Worm (Caenorhabditis elegans) whole organism, L4 larva: ENCODE measurements around the gene cah-1.

Source experiments
- F26F4.8 ChIP-seq: fragments of 200-800 bp; sonication (Bioruptor generic); conservative IDR thresholded peaks from 2 replicates; pipeline ENCODE4 v1.3.6; 2022; ENCODE audit warnings: missing genetic modification characterization, missing compliant biosample characterization
- F44E2.7 ChIP-seq: fragments of 200-800 bp; sonication (Bioruptor generic); IDR thresholded peaks from 2 replicates; pipeline ENCODE4 v2.1.2; 2022; ENCODE audit warnings: missing genetic modification characterization, missing compliant biosample characterization
- R02D3.7 ChIP-seq: fragments of 150-350 bp; sonication (generic microtip); optimal IDR thresholded peaks from 3 replicates; lab custom pipeline; 2014; ENCODE audit warnings: missing biosample characterization, missing genetic modification characterization
- T20F7.1 ChIP-seq: fragments of 200-800 bp; sonication (Bioruptor generic); optimal IDR thresholded peaks from 2 replicates; lab custom pipeline; 2018; ENCODE audit warnings: mild to moderate bottlenecking, missing genetic modification characterization, missing compliant biosample characterization
- T26A8.4 ChIP-seq: fragments of 200-800 bp; sonication (Bioruptor generic); IDR thresholded peaks from 2 replicates; pipeline ENCODE4 v1.3.6; 2022; ENCODE audit warnings: missing genetic modification characterization, missing compliant biosample characterization
- Y105C5A.15 ChIP-seq: fragments of 200-800 bp; sonication (Bioruptor generic); IDR thresholded peaks from 2 replicates; pipeline ENCODE4 v1.3.6; 2022; ENCODE audit warnings: missing genetic modification characterization, missing compliant biosample characterization
- ZK337.2 ChIP-seq: fragments of 200-800 bp; sonication (Bioruptor generic); IDR thresholded peaks from 2 replicates; pipeline ENCODE4 v1.3.6; 2022; ENCODE audit warnings: missing genetic modification reagents, missing genetic modification characterization, missing compliant biosample characterization
- aha-1 ChIP-seq: fragments of 150-350 bp; peaks from one replicate; lab custom pipeline; 2014; ENCODE audit warnings: missing biosample characterization, missing genetic modification characterization
- arid-1 ChIP-seq: fragments of 200-800 bp; sonication (Bioruptor generic); conservative IDR thresholded peaks from 2 replicates; pipeline ENCODE4 v1.3.6; 2022; ENCODE audit warnings: missing genetic modification reagents, missing genetic modification characterization, missing compliant biosample characterization
- ces-1 ChIP-seq: fragments of 150-350 bp; sonication (generic microtip); optimal IDR thresholded peaks from 4 replicates; lab custom pipeline; 2014; ENCODE audit warnings: missing biosample characterization, missing genetic modification reagents, missing genetic modification characterization
- cey-2 ChIP-seq: sonication (generic microtip); optimal IDR thresholded peaks from 3 replicates; lab custom pipeline; 2017; ENCODE audit warnings: missing genetic modification characterization, mild to moderate bottlenecking, missing compliant biosample characterization, antibody characterized with exemption, borderline replicate concordance; ENCODE audit not compliant: insufficient read depth
- daf-12 ChIP-seq: fragments of 150-350 bp; optimal IDR thresholded peaks from 2 replicates; lab custom pipeline; 2014; ENCODE audit warnings: missing biosample characterization, missing genetic modification reagents, missing genetic modification characterization
- daf-16 ChIP-seq, 3 experiments: sonication (generic microtip); optimal IDR thresholded peaks; 2 replicates each; lab custom pipeline; 2016 to 2017; ENCODE audit warnings: missing genetic modification characterization in 3 of 3, missing genetic modification reagents in 3 of 3, mild to moderate bottlenecking in 2 of 3, missing compliant biosample characterization in 2 of 3, missing biosample characterization in 1 of 3, moderate library complexity in 1 of 3
- dmd-6 ChIP-seq: fragments of 200-800 bp; sonication (Bioruptor generic); IDR thresholded peaks from 2 replicates; pipeline ENCODE4 v1.3.6; 2022; ENCODE audit warnings: missing genetic modification reagents, missing genetic modification characterization, missing compliant biosample characterization
- dmd-8 ChIP-seq: fragments of 200-800 bp; sonication (Bioruptor generic); IDR thresholded peaks from 2 replicates; pipeline ENCODE4 v1.3.6; 2022; ENCODE audit warnings: missing genetic modification characterization, missing compliant biosample characterization
- dmd-9 ChIP-seq: fragments of 200-800 bp; sonication (Bioruptor generic); IDR thresholded peaks from 2 replicates; pipeline ENCODE4 v1.3.6; 2022; ENCODE audit warnings: missing genetic modification reagents, missing genetic modification characterization, missing compliant biosample characterization
- dve-1 ChIP-seq: sonication (generic microtip); optimal IDR thresholded peaks from 2 replicates; lab custom pipeline; 2017; ENCODE audit warnings: antibody characterized with exemption, mild to moderate bottlenecking, missing genetic modification characterization, missing compliant biosample characterization; ENCODE audit not compliant: insufficient read depth
- hmg-1.1 ChIP-seq: fragments of 200-800 bp; sonication (Bioruptor generic); IDR thresholded peaks from 2 replicates; pipeline ENCODE4 v1.3.6; 2022; ENCODE audit warnings: missing genetic modification reagents, missing genetic modification characterization, missing compliant biosample characterization
- lim-7 ChIP-seq: fragments of 200-800 bp; sonication (Bioruptor generic); IDR thresholded peaks from 2 replicates; pipeline ENCODE4 v1.3.6; 2022; ENCODE audit warnings: missing genetic modification characterization, missing compliant biosample characterization
- lin-1 ChIP-seq: fragments of 200-800 bp; sonication (Bioruptor generic); IDR thresholded peaks from 2 replicates; pipeline ENCODE4 v1.3.6; 2022; ENCODE audit warnings: missing genetic modification reagents, missing genetic modification characterization, missing compliant biosample characterization
- lin-13 ChIP-seq: fragments of 150-350 bp; optimal IDR thresholded peaks from 2 replicates; lab custom pipeline; 2014; ENCODE audit warnings: missing biosample characterization, missing genetic modification reagents, missing genetic modification characterization
- lin-38 ChIP-seq: fragments of 200-800 bp; sonication (Bioruptor generic); IDR thresholded peaks from 2 replicates; pipeline ENCODE4 v1.3.6; 2022; ENCODE audit warnings: missing genetic modification reagents, missing genetic modification characterization, missing compliant biosample characterization
- lin-39 ChIP-seq: fragments of 150-350 bp; optimal IDR thresholded peaks from 2 replicates; lab custom pipeline; 2014; ENCODE audit warnings: missing biosample characterization, missing genetic modification reagents, missing genetic modification characterization
- lsy-2 ChIP-seq, 2 experiments: fragments of 150-350 bp in 1 of 2; sonication (generic microtip) in 1 of 2; optimal IDR thresholded peaks; 2 replicates each; lab custom pipeline; 2014 to 2017; ENCODE audit warnings: missing biosample characterization in 2 of 2, missing genetic modification characterization in 2 of 2
- madf-9 ChIP-seq: fragments of 200-800 bp; sonication (Bioruptor generic); conservative IDR thresholded peaks from 2 replicates; pipeline ENCODE4 v1.3.6; 2022; ENCODE audit warnings: missing genetic modification reagents, missing genetic modification characterization, missing compliant biosample characterization
- mdt-29 ChIP-seq: fragments of 200-800 bp; sonication (Bioruptor generic); IDR thresholded peaks from 2 replicates; pipeline ENCODE4 v1.3.6; 2022; ENCODE audit warnings: missing genetic modification reagents, missing genetic modification characterization, missing compliant biosample characterization
- mep-1 ChIP-seq: fragments of 150-350 bp; sonication (generic microtip); optimal IDR thresholded peaks from 3 replicates; lab custom pipeline; 2014; ENCODE audit warnings: missing biosample characterization, missing genetic modification characterization
- mxl-2 ChIP-seq: fragments of 200-800 bp; sonication (Bioruptor generic); conservative IDR thresholded peaks from 2 replicates; pipeline ENCODE4 v1.3.6; 2022; ENCODE audit warnings: missing genetic modification reagents, missing genetic modification characterization, missing compliant biosample characterization
- mxl-3 ChIP-seq: fragments of 200-800 bp; sonication (Bioruptor generic); optimal IDR thresholded peaks from 2 replicates; lab custom pipeline; 2018; ENCODE audit warnings: mild to moderate bottlenecking, missing genetic modification characterization, missing compliant biosample characterization
- nhr-28 ChIP-seq: fragments of 150-350 bp; optimal IDR thresholded peaks from 2 replicates; lab custom pipeline; 2014; ENCODE audit warnings: missing biosample characterization, missing genetic modification characterization
- nhr-41 ChIP-seq: fragments of 200-800 bp; sonication (Bioruptor generic); IDR thresholded peaks from 2 replicates; pipeline ENCODE4 v1.3.6; 2022; ENCODE audit warnings: missing genetic modification reagents, missing genetic modification characterization, missing compliant biosample characterization
- nhr-48 ChIP-seq: sonication (generic microtip); optimal IDR thresholded peaks from 2 replicates; lab custom pipeline; 2016; ENCODE audit warnings: mild to moderate bottlenecking, missing genetic modification characterization, missing compliant biosample characterization
- php-3 ChIP-seq: fragments of 200-800 bp; sonication (Bioruptor generic); IDR thresholded peaks from 2 replicates; pipeline ENCODE4 v1.3.6; 2022; ENCODE audit warnings: missing genetic modification reagents, missing genetic modification characterization, missing compliant biosample characterization
- rbr-2 ChIP-seq: sonication (generic microtip); optimal IDR thresholded peaks from 2 replicates; lab custom pipeline; 2016; ENCODE audit warnings: missing genotype, missing genetic modification characterization, missing compliant biosample characterization
- saeg-2 ChIP-seq: fragments of 200-800 bp; sonication (Bioruptor generic); IDR thresholded peaks from 2 replicates; pipeline ENCODE4 v1.3.6; 2022; ENCODE audit warnings: missing genetic modification reagents, missing genetic modification characterization, missing compliant biosample characterization
- skn-1 ChIP-seq: fragments of 150-350 bp; optimal IDR thresholded peaks from 2 replicates; lab custom pipeline; 2014; ENCODE audit warnings: missing biosample characterization, missing genetic modification characterization
- spr-1 ChIP-seq: sonication (generic microtip); optimal IDR thresholded peaks from 2 replicates; lab custom pipeline; 2016; ENCODE audit warnings: mild to moderate bottlenecking, missing genetic modification characterization, missing compliant biosample characterization
- unc-39 ChIP-seq: sonication (generic microtip); optimal IDR thresholded peaks from 2 replicates; lab custom pipeline; 2017; ENCODE audit warnings: missing biosample characterization, missing genetic modification characterization
- unc-62 ChIP-seq, 3 experiments: fragments of 150-350 bp in 1 of 3; sonication (generic microtip); optimal IDR thresholded peaks in 2 of 3; peaks in 1 of 3; 1 replicate in 1 of 3; 2 replicates in 2 of 3; lab custom pipeline; 2014 to 2017; ENCODE audit warnings: missing biosample characterization in 3 of 3, missing genetic modification characterization in 3 of 3, missing genetic modification reagents in 3 of 3, missing genotype in 1 of 3
- vab-7 ChIP-seq: fragments of 200-800 bp; sonication (Bioruptor generic); IDR thresholded peaks from 2 replicates; pipeline ENCODE4 v1.3.6; 2022; ENCODE audit warnings: missing genetic modification reagents, missing genetic modification characterization, missing compliant biosample characterization
- zag-1 ChIP-seq: fragments of 150-350 bp; optimal IDR thresholded peaks from 2 replicates; lab custom pipeline; 2014; ENCODE audit warnings: missing biosample characterization, missing genetic modification characterization
- zfp-2 ChIP-seq: sonication (generic microtip); optimal IDR thresholded peaks from 2 replicates; lab custom pipeline; 2016; ENCODE audit warnings: mild to moderate bottlenecking, missing genetic modification characterization, missing compliant biosample characterization
- ztf-7 ChIP-seq: fragments of 150-350 bp; optimal IDR thresholded peaks from 2 replicates; lab custom pipeline; 2014; ENCODE audit warnings: missing biosample characterization, missing genetic modification characterization

Gene cah-1

ce11 chrIII:5083304-5083703, 2.1 kb downstream of the cah-1 start (continued):
- TF ChIP-seq dmd-8, result no peak
- no peak for TF ChIP-seq Y105C5A.15 (GFP tag; lab: Robert Waterston, UW)
- TF ChIP-seq mep-1, result peak; percentile 0
- peak in 1 of 2 experiments; percentile 15 for TF ChIP-seq lsy-2 (tag; optimal IDR thresholded peaks at IDR 0.05; lab: Kevin White, UChicago)
- peak; percentile 0 for TF ChIP-seq spr-1 (tag; lab: Kevin White, UChicago)
- peak; percentile 25 for TF ChIP-seq nhr-48 (tag; lab: Kevin White, UChicago)
- peak; percentile 25 for TF ChIP-seq dve-1 (tag; lab: Kevin White, UChicago)
- TF ChIP-seq T26A8.4 (GFP tag; lab: Robert Waterston, UW), result 0 out of 2 replicates have a peak, but pooled peaks have one; percentile 21
- no peak for TF ChIP-seq daf-16 (GFP tag; optimal IDR thresholded peaks at IDR 0.05; lab: Kevin White, UChicago)
- peak; percentile 21 for TF ChIP-seq daf-16 (tag; optimal IDR thresholded peaks at IDR 0.05; lab: Kevin White, UChicago)
- TF ChIP-seq hmg-1.1 (GFP tag; lab: Robert Waterston, UW), result 0 out of 2 replicates have a peak, but pooled peaks have one; percentile 27
- TF ChIP-seq F44E2.7 (GFP tag; lab: Robert Waterston, UW), result 0 out of 2 replicates have a peak, but pooled peaks have one; percentile 15

ce11 chrIII:5081573-5081823, 3.9 kb downstream of the cah-1 start, which contains the start of gene cox-6A:
cox-6A (plus strand) TSS chrIII:5081724.
- no peak for TF ChIP-seq lin-38 (GFP tag; lab: Robert Waterston, UW)

- TF ChIP-seq dmd-9 (GFP tag; lab: Robert Waterston, UW), result peak; percentile 80
- TF ChIP-seq nhr-28, result peak; percentile 70
- peak; percentile 84 for TF ChIP-seq dve-1 (tag; lab: Kevin White, UChicago)
- peak; percentile 86 for TF ChIP-seq mep-1
- peak in 1 of 2 experiments; percentile 57 for TF ChIP-seq unc-62 (GFP tag; optimal IDR thresholded peaks at IDR 0.05 in 1 of 2; lab: Kevin White, UChicago)
- TF ChIP-seq unc-62 (tag; optimal IDR thresholded peaks at IDR 0.05; lab: Kevin White, UChicago), result no peak
- TF ChIP-seq zag-1 (tag; lab: Kevin White, UChicago), result no peak
- no peak for TF ChIP-seq skn-1 (tag; lab: Kevin White, UChicago)
- TF ChIP-seq dmd-6 (GFP tag; lab: Robert Waterston, UW), result peak; percentile 67
- 0 out of 2 replicates have a peak, but pooled peaks have one; percentile 58 for TF ChIP-seq mxl-2 (GFP tag; lab: Robert Waterston, UW)
- peak; percentile 68 for TF ChIP-seq ZK337.2 (GFP tag; lab: Robert Waterston, UW)
- peak; percentile 83 for TF ChIP-seq lim-7 (GFP tag; lab: Robert Waterston, UW)
- TF ChIP-seq hmg-1.1 (GFP tag; lab: Robert Waterston, UW), result peak; percentile 93
- peak; percentile 82 for TF ChIP-seq vab-7 (GFP tag; lab: Robert Waterston, UW)
- peak; percentile 85 for TF ChIP-seq ztf-7 (tag; lab: Kevin White, UChicago)
- peak; percentile 74; the same call in 1 of the 2 replicates for TF ChIP-seq php-3
- TF ChIP-seq aha-1 (tag; lab: Kevin White, UChicago), result peak; percentile 94
- peak; percentile 84 for TF ChIP-seq madf-9
- TF ChIP-seq mdt-29 (GFP tag; lab: Robert Waterston, UW), result peak; percentile 84; the same call in 1 of the 2 replicates
- TF ChIP-seq lin-1 (GFP tag; lab: Robert Waterston, UW), result peak; percentile 73; the same call in 1 of the 2 replicates
- TF ChIP-seq cey-2 (tag; lab: Kevin White, UChicago), result no peak
- TF ChIP-seq Y105C5A.15 (GFP tag; lab: Robert Waterston, UW), result peak; percentile 72; the same call in 1 of the 2 replicates
- peak; percentile 60 for TF ChIP-seq mxl-3 (GFP tag; lab: Kevin White, UChicago)
- TF ChIP-seq zfp-2, result peak; percentile 63
- TF ChIP-seq lin-13 (GFP tag; lab: Kevin White, UChicago), result peak; percentile 60
- peak; percentile 92 for TF ChIP-seq F26F4.8 (GFP tag; lab: Robert Waterston, UW)
- TF ChIP-seq R02D3.7 (tag; lab: Kevin White, UChicago), result peak; percentile 18
- peak; percentile 78; the same call in 1 of the 2 replicates for TF ChIP-seq saeg-2
- TF ChIP-seq lin-39 (tag; lab: Kevin White, UChicago), result no peak
- TF ChIP-seq nhr-41 (GFP tag; lab: Robert Waterston, UW), result peak; percentile 61
- TF ChIP-seq arid-1 (GFP tag; lab: Robert Waterston, UW), result peak; percentile 95
- no peak for TF ChIP-seq daf-12
- TF ChIP-seq lin-38 (GFP tag; lab: Robert Waterston, UW), result peak; percentile 90
- peak; percentile 79 for TF ChIP-seq T20F7.1 (GFP tag; lab: Kevin White, UChicago)
- TF ChIP-seq rbr-2 (tag; lab: Kevin White, UChicago), result peak; percentile 90
- TF ChIP-seq ces-1 (GFP tag; lab: Kevin White, UChicago), result no peak
- no peak for TF ChIP-seq unc-39
Measured at ce11 chrIII:5080700-5081572, 4.5 kb downstream of the cah-1 start.
